Worm (Caenorhabditis elegans): ENCODE measurements around the gene ZK354.2.

The ZK354.2 gene

ce11 chrIV:5273385-5273784 lies 39.8 kb upstream of the ZK354.2 start:
- no peak for TF ChIP-seq snpc-1.2 (GFP tag; IDR thresholded peaks at IDR 0.05)
- TF ChIP-seq nhr-41 (GFP tag; IDR thresholded peaks at IDR 0.05) = no peak
- no peak for TF ChIP-seq mxl-2 (GFP tag; conservative IDR thresholded peaks at IDR 0.05)
- peak; percentile 60; the same call in 1 of the 2 replicates for TF ChIP-seq set-16 (GFP tag; IDR thresholded peaks at IDR 0.05)
- TF ChIP-seq unc-62 (GFP tag; optimal IDR thresholded peaks at IDR 0.05 in 1 of 2) = peak in 1 of 2 experiments; percentile 54
- TF ChIP-seq unc-62 (tag; optimal IDR thresholded peaks at IDR 0.05) = no peak

- TF ChIP-seq lim-7 (GFP tag; IDR thresholded peaks at IDR 0.05) = no peak
- no peak for TF ChIP-seq unc-130 (GFP tag; optimal IDR thresholded peaks at IDR 0.05)
- no peak for TF ChIP-seq hmg-1.1 (GFP tag; IDR thresholded peaks at IDR 0.05)
- TF ChIP-seq aly-2 (tag; optimal IDR thresholded peaks at IDR 0.05) = no peak
- no peak for TF ChIP-seq mdl-1 (tag; optimal IDR thresholded peaks at IDR 0.05)
- TF ChIP-seq cey-2 (tag; optimal IDR thresholded peaks at IDR 0.05; ENCODE audit: borderline replicate concordance, insufficient read depth) = no peak
- TF ChIP-seq skn-1 (tag; optimal IDR thresholded peaks at IDR 0.05) = no peak
- TF ChIP-seq gei-8 (GFP tag; optimal IDR thresholded peaks at IDR 0.05) = no peak
- TF ChIP-seq php-3 (GFP tag; IDR thresholded peaks at IDR 0.05) = no peak
- no peak for TF ChIP-seq sdz-12 (GFP tag; optimal IDR thresholded peaks at IDR 0.05)
- TF ChIP-seq daf-16 (GFP tag; optimal IDR thresholded peaks at IDR 0.05) = no peak
- no peak for TF ChIP-seq daf-16 (tag; optimal IDR thresholded peaks at IDR 0.05)
These were observed 39.1 kb upstream of the ZK354.2 start, which contains the start of gene slfl-4 for ce11 chrIV:5274123-5274581. slfl-4 (plus strand) TSS chrIV:5274531.

- no peak for TF ChIP-seq aha-1 (tag)
- TF ChIP-seq daf-8 (GFP tag; IDR thresholded peaks at IDR 0.05) = no peak
- TF ChIP-seq lin-39 (tag; optimal IDR thresholded peaks at IDR 0.05) = no peak
- TF ChIP-seq nhr-237 (tag; optimal IDR thresholded peaks at IDR 0.05) = no peak
- TF ChIP-seq vab-7 (GFP tag; IDR thresholded peaks at IDR 0.05) = no peak
- TF ChIP-seq Y5F2A.4 (GFP tag; optimal IDR thresholded peaks at IDR 0.05) = no peak
- TF ChIP-seq dmd-6 (GFP tag; IDR thresholded peaks at IDR 0.05) = no peak
- TF ChIP-seq unc-130 (GFP tag; optimal IDR thresholded peaks at IDR 0.05) = no peak
- no peak for TF ChIP-seq nhr-76 (tag; optimal IDR thresholded peaks at IDR 0.05)
- TF ChIP-seq F49E8.2 (tag; optimal IDR thresholded peaks at IDR 0.05; ENCODE audit: borderline replicate concordance) = no peak
- TF ChIP-seq R02D3.7 (tag; optimal IDR thresholded peaks at IDR 0.05) = no peak
These were observed 35.5 kb upstream of the ZK354.2 start, which contains the start of gene F36H12.17 for ce11 chrIV:5277752-5278151. F36H12.17 (minus strand) TSS chrIV:5277852.

- no peak for TF ChIP-seq lir-3 (tag; optimal IDR thresholded peaks at IDR 0.05)
- no peak for TF ChIP-seq R02D3.7 (tag; optimal IDR thresholded peaks at IDR 0.05)
- TF ChIP-seq dpl-1 (GFP tag; optimal IDR thresholded peaks at IDR 0.05) = no peak
- TF ChIP-seq duxl-1 (tag; optimal IDR thresholded peaks at IDR 0.05; ENCODE audit: poor library complexity) = no peak
- TF ChIP-seq zip-11 (GFP tag; IDR thresholded peaks at IDR 0.05) = no peak
- TF ChIP-seq aly-2 (tag; optimal IDR thresholded peaks at IDR 0.05) = no peak
- no peak for TF ChIP-seq lsy-2 (tag; optimal IDR thresholded peaks at IDR 0.05)
- TF ChIP-seq lin-1 (GFP tag; IDR thresholded peaks at IDR 0.05) = no peak
- no peak for TF ChIP-seq zag-1 (tag; optimal IDR thresholded peaks at IDR 0.05)
- TF ChIP-seq ceh-28 (tag; optimal IDR thresholded peaks at IDR 0.05) = no peak
- no peak for TF ChIP-seq tra-1 (GFP tag; IDR thresholded peaks at IDR 0.05)
- no peak for TF ChIP-seq unc-39 (tag; optimal IDR thresholded peaks at IDR 0.05)
- TF ChIP-seq mxl-2 (GFP tag; conservative IDR thresholded peaks at IDR 0.05) = no peak
- no peak for TF ChIP-seq T26A8.4 (GFP tag; IDR thresholded peaks at IDR 0.05)
- no peak for TF ChIP-seq ctbp-1 (GFP tag; IDR thresholded peaks at IDR 0.05)
- no peak for TF ChIP-seq jun-1 (tag; optimal IDR thresholded peaks at IDR 0.05)
- TF ChIP-seq gei-8 (GFP tag; optimal IDR thresholded peaks at IDR 0.05) = no peak
These were observed 31.7 kb upstream of the ZK354.2 start for ce11 chrIV:5281457-5281856.
